Fruit fly (Drosophila melanogaster) whole organism, embryonic: Measurements from ENCODE around the gene Iyd.

Experiments
- ATbp ChIP-seq: fragments of 200-800 bp; sonication (Bioruptor generic); optimal IDR thresholded peaks from 2 replicates; lab custom pipeline; 2017; ENCODE audit warnings: missing biosample characterization, mild to moderate bottlenecking, missing genetic modification characterization, missing genetic modification reagents
- B-H1 ChIP-seq: fragments of 200-800 bp; sonication (Bioruptor generic); IDR thresholded peaks from 3 replicates; pipeline ENCODE4 v1.3.6; 2022; ENCODE audit warnings: missing biosample characterization, missing genetic modification characterization
- Bteb2 ChIP-seq: fragments of 200-800 bp; sonication (Bioruptor generic); optimal IDR thresholded peaks from 2 replicates; lab custom pipeline; 2016; ENCODE audit warnings: missing biosample characterization, missing genetic modification characterization
- CG10209 ChIP-seq: fragments of 200-800 bp; sonication (Bioruptor generic); optimal IDR thresholded peaks from 3 replicates; lab custom pipeline; 2017; ENCODE audit warnings: missing biosample characterization, mild to moderate bottlenecking, missing genetic modification characterization, missing genetic modification reagents
- CG10565 ChIP-seq: fragments of 200-800 bp; sonication (Bioruptor generic); optimal IDR thresholded peaks from 3 replicates; lab custom pipeline; 2016; ENCODE audit warnings: missing biosample characterization, mild to moderate bottlenecking, missing genetic modification characterization
- CG11398 ChIP-seq: fragments of 200-800 bp; sonication (Bioruptor generic); optimal IDR thresholded peaks from 2 replicates; lab custom pipeline; 2016; ENCODE audit warnings: missing biosample characterization, missing genetic modification characterization
- CG11456 ChIP-seq: fragments of 200-800 bp; sonication (Bioruptor generic); IDR thresholded peaks from 3 replicates; pipeline ENCODE4 v1.3.6; 2022; ENCODE audit warnings: missing biosample characterization, missing genetic modification characterization
- CG12769 ChIP-seq: fragments of 200-800 bp; sonication (Bioruptor generic); optimal IDR thresholded peaks from 2 replicates; lab custom pipeline; 2019; ENCODE audit warnings: missing biosample characterization, mild to moderate bottlenecking, missing genetic modification characterization, moderate library complexity
- CG13287 ChIP-seq: fragments of 200-800 bp; sonication (Bioruptor generic); IDR thresholded peaks from 2 replicates; pipeline ENCODE4 v1.3.6; 2022; ENCODE audit warnings: missing biosample characterization, missing genetic modification characterization; ENCODE audit not compliant: partially characterized antibody
- CG15601 ChIP-seq: fragments of 200-800 bp; sonication (Bioruptor generic); optimal IDR thresholded peaks from 3 replicates; lab custom pipeline; 2019; ENCODE audit warnings: missing biosample characterization, mild to moderate bottlenecking, missing genetic modification characterization, moderate library complexity
- CG1603 ChIP-seq: fragments of 200-800 bp; sonication (Bioruptor generic); optimal IDR thresholded peaks from 2 replicates; lab custom pipeline; 2019; ENCODE audit warnings: missing biosample characterization, mild to moderate bottlenecking, missing genetic modification characterization, moderate library complexity
- CG17385 ChIP-seq: fragments of 200-800 bp; sonication (Bioruptor generic); optimal IDR thresholded peaks from 3 replicates; lab custom pipeline; 2018; ENCODE audit warnings: missing biosample characterization, mild to moderate bottlenecking, missing genetic modification characterization
- CG2199 ChIP-seq: fragments of 200-800 bp; sonication (Bioruptor generic); IDR thresholded peaks from 3 replicates; pipeline ENCODE4 v1.3.6; 2022; ENCODE audit warnings: missing biosample characterization, missing genetic modification characterization
- CG31365 ChIP-seq: fragments of 200-800 bp; sonication (Bioruptor generic); optimal IDR thresholded peaks from 2 replicates; lab custom pipeline; 2018; ENCODE audit warnings: missing biosample characterization, mild to moderate bottlenecking, missing genetic modification characterization
- CG31441 ChIP-seq: fragments of 200-800 bp; sonication (Bioruptor generic); IDR thresholded peaks from 2 replicates; pipeline ENCODE4 v1.3.6; 2022; ENCODE audit warnings: missing biosample characterization, missing genetic modification characterization
- CG3163 ChIP-seq: fragments of 200-800 bp; sonication (Bioruptor generic); optimal IDR thresholded peaks from 3 replicates; lab custom pipeline; 2016; ENCODE audit warnings: missing biosample characterization, missing genetic modification characterization
- CG3847 ChIP-seq: fragments of 200-800 bp; sonication (Bioruptor generic); IDR thresholded peaks from 2 replicates; pipeline ENCODE4 v1.3.6; 2022; ENCODE audit warnings: missing biosample characterization, missing genetic modification characterization
- CG42726 ChIP-seq: fragments of 200-800 bp; sonication (Bioruptor generic); IDR thresholded peaks from 2 replicates; pipeline ENCODE4 v1.3.6; 2022; ENCODE audit warnings: missing biosample characterization, missing genetic modification characterization; ENCODE audit not compliant: partially characterized antibody
- CG4404 ChIP-seq: fragments of 200-800 bp; sonication (Bioruptor generic); IDR thresholded peaks from 2 replicates; pipeline ENCODE4 v1.3.6; 2022; ENCODE audit warnings: missing biosample characterization, missing genetic modification characterization
- CG4730 ChIP-seq: fragments of 200-800 bp; sonication (Bioruptor generic); IDR thresholded peaks from 2 replicates; pipeline ENCODE4 v1.3.6; 2022; ENCODE audit warnings: missing biosample characterization, missing genetic modification characterization
- CHES-1-like ChIP-seq: fragments of 200-800 bp; sonication (Bioruptor generic); optimal IDR thresholded peaks from 2 replicates; lab custom pipeline; 2016; ENCODE audit warnings: missing biosample characterization, missing genetic modification characterization
- D ChIP-seq, 2 experiments: fragments of 200-800 bp in 1 of 2; fragments of >200 bp in 1 of 2; sonication (Bioruptor generic) in 1 of 2; optimal IDR thresholded peaks; 2 replicates in 1 of 2; 3 replicates in 1 of 2; lab custom pipeline; 2017; ENCODE audit warnings: mild to moderate bottlenecking in 1 of 2, missing biosample characterization in 1 of 2, missing genetic modification characterization in 1 of 2, missing genetic modification reagents in 1 of 2
- Dref ChIP-seq: fragments of 200-800 bp; sonication (Bioruptor generic); IDR thresholded peaks from 2 replicates; pipeline ENCODE4 v1.3.6; 2022; ENCODE audit warnings: missing biosample characterization, missing genetic modification characterization
- Eip74EF ChIP-seq, 2 experiments: fragments of 200-800 bp in 1 of 2; fragments of >200 bp in 1 of 2; sonication (Bioruptor generic) in 1 of 2; optimal IDR thresholded peaks; 2 replicates each; lab custom pipeline; 2017 to 2019; ENCODE audit warnings: missing biosample characterization in 2 of 2, missing genetic modification characterization in 2 of 2, mild to moderate bottlenecking in 1 of 2, moderate library complexity in 1 of 2
- H15 ChIP-seq: fragments of 200-800 bp; sonication (Bioruptor generic); IDR thresholded peaks from 3 replicates; pipeline ENCODE4 v1.3.6; 2022; ENCODE audit warnings: missing biosample characterization, missing genetic modification characterization
- Hr39 ChIP-seq: fragments of >200 bp; optimal IDR thresholded peaks from 2 replicates; lab custom pipeline; 2017
- Jarid2 ChIP-seq: fragments of 200-800 bp; sonication (Bioruptor generic); optimal IDR thresholded peaks from 3 replicates; lab custom pipeline; 2017; ENCODE audit warnings: mild to moderate bottlenecking, missing biosample characterization, missing genetic modification reagents, missing genetic modification characterization
- Kr ChIP-seq: fragments of 200-800 bp; sonication (Bioruptor generic); optimal IDR thresholded peaks from 2 replicates; lab custom pipeline; 2017; ENCODE audit warnings: missing biosample characterization, mild to moderate bottlenecking, missing genetic modification characterization
- Nf-YC ChIP-seq: fragments of 200-800 bp; optimal IDR thresholded peaks from 3 replicates; lab custom pipeline; 2019; ENCODE audit warnings: missing biosample characterization, mild to moderate bottlenecking, missing genetic modification characterization, moderate library complexity
- Oaz ChIP-seq: fragments of 200-800 bp; sonication (Bioruptor generic); IDR thresholded peaks from 2 replicates; pipeline ENCODE4 v1.3.6; 2022; ENCODE audit warnings: missing biosample characterization, missing genetic modification characterization
- Sry-β ChIP-seq: fragments of 200-800 bp; sonication (Bioruptor generic); optimal IDR thresholded peaks from 2 replicates; lab custom pipeline; 2018; ENCODE audit warnings: missing biosample characterization, mild to moderate bottlenecking, missing genetic modification characterization, moderate library complexity
- Vsx1 ChIP-seq: fragments of 200-800 bp; sonication (Bioruptor generic); optimal IDR thresholded peaks from 2 replicates; lab custom pipeline; 2017; ENCODE audit warnings: missing biosample characterization, mild to moderate bottlenecking, missing genetic modification characterization, missing genetic modification reagents
- caup ChIP-seq: fragments of 200-800 bp; sonication (Bioruptor generic); optimal IDR thresholded peaks from 3 replicates; lab custom pipeline; 2017; ENCODE audit warnings: missing biosample characterization, mild to moderate bottlenecking, missing genetic modification characterization, moderate library complexity; ENCODE audit not compliant: severe bottlenecking
- chn ChIP-seq: fragments of 200-800 bp; sonication (Bioruptor generic); optimal IDR thresholded peaks from 2 replicates; lab custom pipeline; 2016; ENCODE audit warnings: missing biosample characterization, missing genetic modification characterization
- croc ChIP-seq: fragments of 200-800 bp; sonication (Bioruptor generic); conservative IDR thresholded peaks from 3 replicates; pipeline ENCODE4 v1.3.6; 2022; ENCODE audit warnings: missing biosample characterization, missing genetic modification characterization
- dati ChIP-seq: fragments of 200-800 bp; sonication (Bioruptor generic); IDR thresholded peaks from 2 replicates; pipeline ENCODE4 v1.3.6; 2022; ENCODE audit warnings: missing biosample characterization, missing genetic modification characterization
- disco-r ChIP-seq: fragments of 200-800 bp; sonication (Bioruptor generic); optimal IDR thresholded peaks from 2 replicates; lab custom pipeline; 2016; ENCODE audit warnings: missing biosample characterization, missing genetic modification characterization
- dysf ChIP-seq: fragments of 200-800 bp; sonication (Bioruptor generic); IDR thresholded peaks from 3 replicates; pipeline ENCODE4 v1.3.6; 2022; ENCODE audit warnings: missing biosample characterization, missing genetic modification characterization
- fd3F ChIP-seq: fragments of 200-800 bp; sonication (Bioruptor generic); optimal IDR thresholded peaks from 2 replicates; lab custom pipeline; 2018; ENCODE audit warnings: missing biosample characterization, mild to moderate bottlenecking, missing genetic modification characterization, moderate library complexity
- gce ChIP-seq: fragments of 200-800 bp; sonication (Bioruptor generic); IDR thresholded peaks from 3 replicates; pipeline ENCODE4 v1.3.6; 2022; ENCODE audit warnings: missing biosample characterization, missing genetic modification characterization
- gem ChIP-seq: fragments of 200-800 bp; sonication (Bioruptor generic); optimal IDR thresholded peaks from 2 replicates; lab custom pipeline; 2019; ENCODE audit warnings: missing biosample characterization, mild to moderate bottlenecking, missing genetic modification characterization, moderate library complexity
- insv ChIP-seq, 2 experiments: fragments of 200-800 bp; sonication (Bioruptor generic); optimal IDR thresholded peaks; 3 replicates each; lab custom pipeline; 2016 to 2018; ENCODE audit warnings: missing biosample characterization in 2 of 2, missing genetic modification characterization in 2 of 2
- kay ChIP-seq: fragments of 200-800 bp; sonication (Bioruptor generic); optimal IDR thresholded peaks from 2 replicates; lab custom pipeline; 2016; ENCODE audit warnings: missing biosample characterization, missing genetic modification characterization
- mld ChIP-seq: fragments of 200-800 bp; sonication (Bioruptor generic); IDR thresholded peaks from 3 replicates; pipeline ENCODE4 v1.3.6; 2022; ENCODE audit warnings: missing biosample characterization, missing genetic modification characterization; ENCODE audit not compliant: partially characterized antibody
- ro ChIP-seq: fragments of 200-800 bp; sonication (Bioruptor generic); IDR thresholded peaks from 2 replicates; pipeline ENCODE4 v1.3.6; 2022; ENCODE audit warnings: missing biosample characterization, missing genetic modification characterization
- tup ChIP-seq: fragments of 200-800 bp; sonication (Bioruptor generic); optimal IDR thresholded peaks from 2 replicates; lab custom pipeline; 2016; ENCODE audit warnings: missing biosample characterization, mild to moderate bottlenecking, missing genetic modification characterization, moderate library complexity
- vvl ChIP-seq: fragments of 200-800 bp; sonication (Bioruptor generic); IDR thresholded peaks from 2 replicates; pipeline ENCODE4 v1.3.6; 2022; ENCODE audit warnings: missing biosample characterization, missing genetic modification characterization
- zen ChIP-seq: fragments of 200-800 bp; sonication (Bioruptor generic); optimal IDR thresholded peaks from 3 replicates; lab custom pipeline; 2018; ENCODE audit warnings: missing biosample characterization, mild to moderate bottlenecking, missing genetic modification characterization, moderate library complexity

Gene Iyd

DNA sequence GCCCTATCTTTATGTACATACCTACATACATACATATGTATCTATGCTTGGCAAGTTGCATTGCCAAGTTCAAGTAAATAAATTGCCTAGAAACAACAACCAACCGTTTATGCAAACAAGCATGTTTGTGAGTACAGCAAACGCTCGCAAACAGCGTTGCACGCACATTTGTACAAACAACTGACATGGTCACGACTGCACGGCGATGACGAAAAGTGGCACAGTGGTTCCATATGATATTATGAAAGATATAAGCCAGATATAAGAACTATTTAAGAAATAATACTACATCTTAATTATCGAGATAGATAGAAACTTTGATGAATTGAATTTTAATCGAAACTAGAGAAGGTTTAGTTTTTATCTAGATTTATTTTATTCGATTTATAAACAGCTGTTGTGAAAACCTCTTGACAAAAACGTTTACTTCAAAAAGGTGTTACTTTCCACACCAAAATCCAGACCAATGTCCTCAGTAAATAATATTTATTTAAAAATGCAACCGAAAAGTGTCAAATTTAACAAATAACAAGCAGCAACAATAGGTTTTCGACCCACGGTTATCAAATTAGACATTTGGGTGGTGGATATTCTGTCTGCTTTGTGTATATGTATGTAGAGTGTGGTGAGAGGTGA, 6.1 kb downstream of the Iyd start (continued):
- TF ChIP-seq CG4404 (GFP tag; lab: Robert Waterston, UW) (peak; percentile 65), D (optimal IDR thresholded peaks at IDR 0.05; lab: Kevin White, UChicago) (no peak), D (GFP tag; optimal IDR thresholded peaks at IDR 0.05; lab: Kevin White, UChicago) (peak; percentile 87), Sry-β (GFP tag; lab: Kevin White, UChicago) (peak; percentile 67), CG15601 (peak; percentile 88), CG4730 (GFP tag; lab: Robert Waterston, UW) (peak; percentile 49), Nf-YC (tag; lab: Kevin White, UChicago) (peak; percentile 84), CG11456 (GFP tag; lab: Robert Waterston, UW) (no peak), fd3F (GFP tag; lab: Kevin White, UChicago) (peak; percentile 75), gem (tag; lab: Kevin White, UChicago) (peak; percentile 96), kay (GFP tag; lab: Kevin White, UChicago) (peak; percentile 90), zen (tag; lab: Kevin White, UChicago) (peak; percentile 47), CG1603 (tag; lab: Kevin White, UChicago) (peak; percentile 71), Vsx1 (GFP tag; lab: Kevin White, UChicago) (peak; percentile 83), Jarid2 (peak; percentile 75), Bteb2 (GFP tag; lab: Kevin White, UChicago) (peak; percentile 82), gce (peak; percentile 59), CG10565 (peak; percentile 29), ro (peak; percentile 71; the same call in 1 of the 2 replicates), Oaz (GFP tag; lab: Robert Waterston, UW) (peak; percentile 43; the same call in 1 of the 2 replicates), Kr (GFP tag; lab: Kevin White, UChicago) (peak; percentile 88), vvl (GFP tag; lab: Robert Waterston, UW) (peak; percentile 79), CG31365 (tag; lab: Kevin White, UChicago) (peak; percentile 39), tup (GFP tag; lab: Kevin White, UChicago) (peak; percentile 76), CG3163 (GFP tag; lab: Kevin White, UChicago) (peak; percentile 59), caup (GFP tag; lab: Kevin White, UChicago) (peak; percentile 80), disco-r (GFP tag; lab: Kevin White, UChicago) (peak; percentile 73), mld (GFP tag; lab: Robert Waterston, UW) (no peak), CG2199 (GFP tag; lab: Robert Waterston, UW) (peak; percentile 61; the same call in 2 of the 3 replicates), CG10209 (GFP tag; lab: Kevin White, UChicago) (peak; percentile 92), insv (GFP tag; optimal IDR thresholded peaks at IDR 0.05; lab: Kevin White, UChicago) (peak in 1 of 2 experiments; percentile 62), croc (GFP tag; lab: Robert Waterston, UW) (peak; percentile 68), dysf (GFP tag; lab: Robert Waterston, UW) (peak; percentile 87; the same call in 1 of the 3 replicates), ATbp (GFP tag; lab: Kevin White, UChicago) (peak; percentile 86), CG13287 (GFP tag; lab: Robert Waterston, UW) (peak; percentile 47; the same call in 1 of the 2 replicates), CG31441 (peak; percentile 97), H15 (GFP tag; lab: Robert Waterston, UW) (peak; percentile 49), CG17385 (GFP tag; lab: Kevin White, UChicago) (peak; percentile 91), CG42726 (GFP tag; lab: Robert Waterston, UW) (no peak), Eip74EF (GFP tag; optimal IDR thresholded peaks at IDR 0.05; lab: Kevin White, UChicago) (peak in 1 of 2 experiments; percentile 96), Dref (GFP tag; lab: Robert Waterston, UW) (no peak), CG11398 (GFP tag; lab: Kevin White, UChicago) (peak; percentile 83), CHES-1-like (GFP tag; lab: Kevin White, UChicago) (peak; percentile 75), CG12769 (peak; percentile 3), chn (peak; percentile 84), B-H1 (peak; percentile 50), CG3847 (GFP tag; lab: Robert Waterston, UW) (peak; percentile 65), Hr39 (lab: Kevin White, UChicago) (no peak), dati (peak; percentile 51; the same call in 1 of the 2 replicates)
